Worm (Caenorhabditis elegans) whole organism, mixed stage, embryonic: ENCODE results near the gene nhr-251.

Experiments
- M03D4.4 ChIP-seq: sonication (generic microtip); optimal IDR thresholded peaks from 2 replicates; lab custom pipeline; 2017; ENCODE audit warnings: mild to moderate bottlenecking, missing genetic modification characterization, missing compliant biosample characterization
- bed-3 ChIP-seq: fragments of 200-800 bp; sonication (Bioruptor generic); optimal IDR thresholded peaks from 3 replicates; lab custom pipeline; 2018; ENCODE audit warnings: mild to moderate bottlenecking, missing genetic modification characterization, moderate library complexity, missing compliant biosample characterization
- blmp-1 ChIP-seq: fragments of 150-350 bp; optimal IDR thresholded peaks from 2 replicates; lab custom pipeline; 2014; ENCODE audit warnings: missing biosample characterization, missing genetic modification characterization
- ceh-39 ChIP-seq: fragments of 150-350 bp; optimal IDR thresholded peaks from 2 replicates; lab custom pipeline; 2014; ENCODE audit warnings: missing biosample characterization, missing genetic modification characterization
- ceh-43 ChIP-seq: fragments of 200-800 bp; sonication (Bioruptor generic); optimal IDR thresholded peaks from 2 replicates; lab custom pipeline; 2018; ENCODE audit warnings: mild to moderate bottlenecking, missing genetic modification characterization, moderate library complexity, missing compliant biosample characterization
- ceh-83 ChIP-seq: fragments of 200-800 bp; sonication (Bioruptor generic); optimal IDR thresholded peaks from 2 replicates; lab custom pipeline; 2018; ENCODE audit warnings: mild to moderate bottlenecking, missing genetic modification characterization, missing compliant biosample characterization
- ces-1 ChIP-seq: fragments of 150-350 bp; optimal IDR thresholded peaks from 2 replicates; lab custom pipeline; 2014; ENCODE audit warnings: missing biosample characterization, missing genetic modification reagents, missing genetic modification characterization
- cnd-1 ChIP-seq: fragments of 200-800 bp; sonication (Bioruptor generic); optimal IDR thresholded peaks from 2 replicates; lab custom pipeline; 2018; ENCODE audit warnings: mild to moderate bottlenecking, missing genetic modification characterization, missing compliant biosample characterization
- drap-1 ChIP-seq: fragments of 200-800 bp; sonication (Bioruptor generic); optimal IDR thresholded peaks from 3 replicates; lab custom pipeline; 2018; ENCODE audit warnings: mild to moderate bottlenecking, missing genetic modification characterization, missing compliant biosample characterization
- elt-1 ChIP-seq: sonication (generic microtip); optimal IDR thresholded peaks from 2 replicates; lab custom pipeline; 2017; ENCODE audit warnings: missing genetic modification characterization, mild to moderate bottlenecking, missing compliant biosample characterization, antibody characterized with exemption, moderate library complexity, borderline replicate concordance; ENCODE audit not compliant: insufficient read depth
- elt-3 ChIP-seq: fragments of 150-350 bp; optimal IDR thresholded peaks from 2 replicates; lab custom pipeline; 2014; ENCODE audit warnings: missing biosample characterization, missing genetic modification characterization
- flh-1 ChIP-seq: fragments of 200-800 bp; sonication (Bioruptor generic); optimal IDR thresholded peaks from 2 replicates; lab custom pipeline; 2018; ENCODE audit warnings: mild to moderate bottlenecking, missing genetic modification characterization, moderate library complexity, missing compliant biosample characterization
- ham-2 ChIP-seq: fragments of 200-800 bp; sonication (Bioruptor generic); optimal IDR thresholded peaks from 2 replicates; lab custom pipeline; 2018; ENCODE audit warnings: mild to moderate bottlenecking, missing genetic modification characterization, missing compliant biosample characterization
- hlh-1 ChIP-seq: fragments of 150-350 bp; optimal IDR thresholded peaks from 2 replicates; lab custom pipeline; 2014; ENCODE audit warnings: missing biosample characterization, missing genetic modification reagents, missing genetic modification characterization
- lin-13 ChIP-seq: fragments of 150-350 bp; optimal IDR thresholded peaks from 2 replicates; lab custom pipeline; 2014; ENCODE audit warnings: missing biosample characterization, missing genetic modification characterization
- lin-32 ChIP-seq: fragments of 200-800 bp; sonication (Bioruptor generic); optimal IDR thresholded peaks from 2 replicates; lab custom pipeline; 2018; ENCODE audit warnings: mild to moderate bottlenecking, missing genetic modification characterization, missing compliant biosample characterization
- lsy-2 ChIP-seq: fragments of 150-350 bp; optimal IDR thresholded peaks from 2 replicates; lab custom pipeline; 2014; ENCODE audit warnings: missing biosample characterization, missing genetic modification characterization
- mab-5 ChIP-seq: fragments of 150-350 bp; optimal IDR thresholded peaks from 2 replicates; lab custom pipeline; 2014; ENCODE audit warnings: missing biosample characterization, missing genetic modification characterization
- mep-1 ChIP-seq: fragments of 150-350 bp; optimal IDR thresholded peaks from 2 replicates; lab custom pipeline; 2017; ENCODE audit warnings: missing biosample characterization, missing genetic modification reagents, missing genetic modification characterization, inconsistent platforms
- mls-2 ChIP-seq: sonication (generic microtip); optimal IDR thresholded peaks from 2 replicates; lab custom pipeline; 2016; ENCODE audit warnings: mild to moderate bottlenecking, missing genetic modification characterization, moderate library complexity, missing compliant biosample characterization
- nhr-12 ChIP-seq: fragments of 150-350 bp; optimal IDR thresholded peaks from 2 replicates; lab custom pipeline; 2014; ENCODE audit warnings: missing biosample characterization, missing genetic modification characterization
- nhr-2 ChIP-seq: fragments of 150-350 bp; optimal IDR thresholded peaks from 2 replicates; lab custom pipeline; 2014; ENCODE audit warnings: missing biosample characterization, missing genetic modification characterization
- nhr-237 ChIP-seq: fragments of 150-350 bp; optimal IDR thresholded peaks from 2 replicates; lab custom pipeline; 2014; ENCODE audit warnings: missing biosample characterization, missing genetic modification characterization
- nhr-28 ChIP-seq: fragments of 150-350 bp; optimal IDR thresholded peaks from 2 replicates; lab custom pipeline; 2014; ENCODE audit warnings: missing biosample characterization, missing genetic modification characterization
- nhr-76 ChIP-seq: sonication (generic microtip); optimal IDR thresholded peaks from 2 replicates; lab custom pipeline; 2017; ENCODE audit warnings: missing biosample characterization, missing genetic modification characterization
- pha-4 ChIP-seq: fragments of 150-350 bp; optimal IDR thresholded peaks from 2 replicates; lab custom pipeline; 2018; ENCODE audit warnings: missing biosample characterization, missing genetic modification reagents, missing genetic modification characterization
- sem-2 ChIP-seq: fragments of 200-800 bp; sonication (Bioruptor generic); optimal IDR thresholded peaks from 2 replicates; lab custom pipeline; 2018; ENCODE audit warnings: mild to moderate bottlenecking, missing genetic modification characterization, missing compliant biosample characterization
- snpc-4 ChIP-seq: fragments of 150-350 bp; optimal IDR thresholded peaks from 2 replicates; lab custom pipeline; 2014; ENCODE audit warnings: missing biosample characterization, missing genetic modification characterization
- sptf-1 ChIP-seq: sonication (generic microtip); optimal IDR thresholded peaks from 2 replicates; lab custom pipeline; 2017; ENCODE audit warnings: mild to moderate bottlenecking, missing genetic modification characterization, moderate library complexity, missing compliant biosample characterization
- unc-120 ChIP-seq: sonication (generic microtip); optimal IDR thresholded peaks from 2 replicates; lab custom pipeline; 2017; ENCODE audit warnings: missing genetic modification characterization, missing compliant biosample characterization; ENCODE audit not compliant: poor library complexity, severe bottlenecking
- unc-39 ChIP-seq: fragments of 150-350 bp; optimal IDR thresholded peaks from 2 replicates; lab custom pipeline; 2014; ENCODE audit warnings: missing biosample characterization, missing genetic modification characterization
- unc-62 ChIP-seq: fragments of 150-350 bp; optimal IDR thresholded peaks from 2 replicates; lab custom pipeline; 2014; ENCODE audit warnings: missing biosample characterization, missing genetic modification reagents, missing genetic modification characterization
- zip-8 ChIP-seq: fragments of 150-350 bp; optimal IDR thresholded peaks from 2 replicates; lab custom pipeline; 2014; ENCODE audit warnings: missing biosample characterization, missing genetic modification characterization
- ztf-11 ChIP-seq: fragments of 150-350 bp; optimal IDR thresholded peaks from 2 replicates; lab custom pipeline; 2014; ENCODE audit warnings: missing biosample characterization, missing genetic modification characterization

nhr-251 gene

ce11 chrV:597823-598222 is 2.5 kb upstream of the nhr-251 start:
- TF ChIP-seq elt-3 (tag; lab: Kevin White, UChicago) (no peak), flh-1 (GFP tag; lab: Kevin White, UChicago) (no peak), mep-1 (tag; lab: Kevin White, UChicago) (no peak), nhr-2 (no peak), bed-3 (no peak), cnd-1 (tag; lab: Kevin White, UChicago) (no peak), hlh-1 (tag; lab: Kevin White, UChicago) (no peak), lsy-2 (tag; lab: Kevin White, UChicago) (no peak), zip-8 (no peak), drap-1 (GFP tag; lab: Kevin White, UChicago) (no peak), ceh-39 (tag; lab: Kevin White, UChicago) (no peak), ztf-11 (no peak), sem-2 (GFP tag; lab: Kevin White, UChicago) (no peak), nhr-76 (tag; lab: Kevin White, UChicago) (no peak), unc-62 (no peak), unc-39 (no peak), snpc-4 (no peak), pha-4 (no peak), M03D4.4 (no peak)

- TF ChIP-seq ham-2 (no peak), M03D4.4 (no peak), nhr-12 (tag; lab: Kevin White, UChicago) (no peak), flh-1 (GFP tag; lab: Kevin White, UChicago) (no peak), pha-4 (no peak), sptf-1 (tag; lab: Kevin White, UChicago) (no peak), nhr-28 (tag; lab: Kevin White, UChicago) (no peak), lin-32 (no peak), unc-120 (tag; lab: Kevin White, UChicago) (no peak), ceh-43 (no peak), elt-3 (tag; lab: Kevin White, UChicago) (no peak), blmp-1 (no peak)
These were observed 1.7 kb upstream of the nhr-251 start for ce11 chrV:598626-599025.

- TF ChIP-seq nhr-28 (tag; lab: Kevin White, UChicago) (no peak), unc-120 (tag; lab: Kevin White, UChicago) (no peak), zip-8 (no peak), flh-1 (GFP tag; lab: Kevin White, UChicago) (no peak), unc-39 (no peak), mls-2 (tag; lab: Kevin White, UChicago) (no peak), ceh-83 (GFP tag; lab: Kevin White, UChicago) (no peak), nhr-12 (tag; lab: Kevin White, UChicago) (no peak), ces-1 (GFP tag; lab: Kevin White, UChicago) (no peak), elt-1 (tag; lab: Kevin White, UChicago) (no peak), pha-4 (no peak), ham-2 (no peak), mab-5 (tag; lab: Kevin White, UChicago) (no peak), ceh-39 (tag; lab: Kevin White, UChicago) (no peak)
These were observed 548 bp upstream of the nhr-251 start for ce11 chrV:599783-600182.

- TF ChIP-seq unc-62 (no peak), lin-13 (tag; lab: Kevin White, UChicago) (no peak), lsy-2 (tag; lab: Kevin White, UChicago) (no peak), M03D4.4 (no peak), unc-120 (tag; lab: Kevin White, UChicago) (no peak), drap-1 (GFP tag; lab: Kevin White, UChicago) (no peak), hlh-1 (tag; lab: Kevin White, UChicago) (no peak), nhr-28 (tag; lab: Kevin White, UChicago) (no peak), elt-3 (tag; lab: Kevin White, UChicago) (no peak), nhr-2 (no peak)
These were observed 3.8 kb downstream of the nhr-251 start, which contains the start of gene srlf-37 for ce11 chrV:604105-604504. Gene srlf-37 (minus strand): TSS chrV:604205.

- TF ChIP-seq lin-32 (no peak), ceh-43 (no peak), ceh-83 (GFP tag; lab: Kevin White, UChicago) (no peak), nhr-237 (tag; lab: Kevin White, UChicago) (no peak), nhr-12 (tag; lab: Kevin White, UChicago) (no peak), unc-120 (tag; lab: Kevin White, UChicago) (no peak), nhr-2 (no peak), unc-62 (no peak), cnd-1 (tag; lab: Kevin White, UChicago) (no peak), hlh-1 (tag; lab: Kevin White, UChicago) (no peak), nhr-28 (tag; lab: Kevin White, UChicago) (no peak), lin-13 (tag; lab: Kevin White, UChicago) (no peak), sem-2 (GFP tag; lab: Kevin White, UChicago) (no peak), ces-1 (GFP tag; lab: Kevin White, UChicago) (no peak), nhr-76 (tag; lab: Kevin White, UChicago) (no peak), sptf-1 (tag; lab: Kevin White, UChicago) (no peak), lsy-2 (tag; lab: Kevin White, UChicago) (no peak), ham-2 (no peak)
These were observed 8.5 kb downstream of the nhr-251 start, which contains the start of gene srw-109 for ce11 chrV:608844-609243. Gene srw-109 (minus strand): TSS chrV:608944.
